Worm (Caenorhabditis elegans) whole organism, mixed stage, embryonic: ENCODE results near the gene Y57G11C.20.

Experiments
- bed-3 ChIP-seq: fragments of 200-800 bp; sonication (Bioruptor generic); optimal IDR thresholded peaks from 3 replicates; lab custom pipeline; 2018; ENCODE audit warnings: mild to moderate bottlenecking, missing genetic modification characterization, moderate library complexity, missing compliant biosample characterization
- blmp-1 ChIP-seq: fragments of 150-350 bp; optimal IDR thresholded peaks from 2 replicates; lab custom pipeline; 2014; ENCODE audit warnings: missing biosample characterization, missing genetic modification characterization
- ceh-39 ChIP-seq: fragments of 150-350 bp; optimal IDR thresholded peaks from 2 replicates; lab custom pipeline; 2014; ENCODE audit warnings: missing biosample characterization, missing genetic modification characterization
- ceh-43 ChIP-seq: fragments of 200-800 bp; sonication (Bioruptor generic); optimal IDR thresholded peaks from 2 replicates; lab custom pipeline; 2018; ENCODE audit warnings: mild to moderate bottlenecking, missing genetic modification characterization, moderate library complexity, missing compliant biosample characterization
- ceh-83 ChIP-seq: fragments of 200-800 bp; sonication (Bioruptor generic); optimal IDR thresholded peaks from 2 replicates; lab custom pipeline; 2018; ENCODE audit warnings: mild to moderate bottlenecking, missing genetic modification characterization, missing compliant biosample characterization
- ces-1 ChIP-seq: fragments of 150-350 bp; optimal IDR thresholded peaks from 2 replicates; lab custom pipeline; 2014; ENCODE audit warnings: missing biosample characterization, missing genetic modification reagents, missing genetic modification characterization
- cnd-1 ChIP-seq: fragments of 200-800 bp; sonication (Bioruptor generic); optimal IDR thresholded peaks from 2 replicates; lab custom pipeline; 2018; ENCODE audit warnings: mild to moderate bottlenecking, missing genetic modification characterization, missing compliant biosample characterization
- drap-1 ChIP-seq: fragments of 200-800 bp; sonication (Bioruptor generic); optimal IDR thresholded peaks from 3 replicates; lab custom pipeline; 2018; ENCODE audit warnings: mild to moderate bottlenecking, missing genetic modification characterization, missing compliant biosample characterization
- elt-3 ChIP-seq: fragments of 150-350 bp; optimal IDR thresholded peaks from 2 replicates; lab custom pipeline; 2014; ENCODE audit warnings: missing biosample characterization, missing genetic modification characterization
- flh-1 ChIP-seq: fragments of 200-800 bp; sonication (Bioruptor generic); optimal IDR thresholded peaks from 2 replicates; lab custom pipeline; 2018; ENCODE audit warnings: mild to moderate bottlenecking, missing genetic modification characterization, moderate library complexity, missing compliant biosample characterization
- ham-2 ChIP-seq: fragments of 200-800 bp; sonication (Bioruptor generic); optimal IDR thresholded peaks from 2 replicates; lab custom pipeline; 2018; ENCODE audit warnings: mild to moderate bottlenecking, missing genetic modification characterization, missing compliant biosample characterization
- hlh-1 ChIP-seq: fragments of 150-350 bp; optimal IDR thresholded peaks from 2 replicates; lab custom pipeline; 2014; ENCODE audit warnings: missing biosample characterization, missing genetic modification reagents, missing genetic modification characterization
- lin-32 ChIP-seq: fragments of 200-800 bp; sonication (Bioruptor generic); optimal IDR thresholded peaks from 2 replicates; lab custom pipeline; 2018; ENCODE audit warnings: mild to moderate bottlenecking, missing genetic modification characterization, missing compliant biosample characterization
- lsy-2 ChIP-seq: fragments of 150-350 bp; optimal IDR thresholded peaks from 2 replicates; lab custom pipeline; 2014; ENCODE audit warnings: missing biosample characterization, missing genetic modification characterization
- mab-5 ChIP-seq: fragments of 150-350 bp; optimal IDR thresholded peaks from 2 replicates; lab custom pipeline; 2014; ENCODE audit warnings: missing biosample characterization, missing genetic modification characterization
- mep-1 ChIP-seq: fragments of 150-350 bp; optimal IDR thresholded peaks from 2 replicates; lab custom pipeline; 2017; ENCODE audit warnings: missing biosample characterization, missing genetic modification reagents, missing genetic modification characterization, inconsistent platforms
- mls-2 ChIP-seq: sonication (generic microtip); optimal IDR thresholded peaks from 2 replicates; lab custom pipeline; 2016; ENCODE audit warnings: mild to moderate bottlenecking, missing genetic modification characterization, moderate library complexity, missing compliant biosample characterization
- nhr-12 ChIP-seq: fragments of 150-350 bp; optimal IDR thresholded peaks from 2 replicates; lab custom pipeline; 2014; ENCODE audit warnings: missing biosample characterization, missing genetic modification characterization
- nhr-2 ChIP-seq: fragments of 150-350 bp; optimal IDR thresholded peaks from 2 replicates; lab custom pipeline; 2014; ENCODE audit warnings: missing biosample characterization, missing genetic modification characterization
- nhr-237 ChIP-seq: fragments of 150-350 bp; optimal IDR thresholded peaks from 2 replicates; lab custom pipeline; 2014; ENCODE audit warnings: missing biosample characterization, missing genetic modification characterization
- nhr-28 ChIP-seq: fragments of 150-350 bp; optimal IDR thresholded peaks from 2 replicates; lab custom pipeline; 2014; ENCODE audit warnings: missing biosample characterization, missing genetic modification characterization
- nhr-76 ChIP-seq: sonication (generic microtip); optimal IDR thresholded peaks from 2 replicates; lab custom pipeline; 2017; ENCODE audit warnings: missing biosample characterization, missing genetic modification characterization
- sem-2 ChIP-seq: fragments of 200-800 bp; sonication (Bioruptor generic); optimal IDR thresholded peaks from 2 replicates; lab custom pipeline; 2018; ENCODE audit warnings: mild to moderate bottlenecking, missing genetic modification characterization, missing compliant biosample characterization
- snpc-4 ChIP-seq: fragments of 150-350 bp; optimal IDR thresholded peaks from 2 replicates; lab custom pipeline; 2014; ENCODE audit warnings: missing biosample characterization, missing genetic modification characterization
- sptf-1 ChIP-seq: sonication (generic microtip); optimal IDR thresholded peaks from 2 replicates; lab custom pipeline; 2017; ENCODE audit warnings: mild to moderate bottlenecking, missing genetic modification characterization, moderate library complexity, missing compliant biosample characterization
- tbx-8 ChIP-seq: fragments of 200-800 bp; sonication (Bioruptor generic); optimal IDR thresholded peaks from 2 replicates; lab custom pipeline; 2018; ENCODE audit warnings: mild to moderate bottlenecking, missing genetic modification characterization, moderate library complexity, missing compliant biosample characterization
- unc-120 ChIP-seq: sonication (generic microtip); optimal IDR thresholded peaks from 2 replicates; lab custom pipeline; 2017; ENCODE audit warnings: missing genetic modification characterization, missing compliant biosample characterization; ENCODE audit not compliant: poor library complexity, severe bottlenecking
- unc-39 ChIP-seq: fragments of 150-350 bp; optimal IDR thresholded peaks from 2 replicates; lab custom pipeline; 2014; ENCODE audit warnings: missing biosample characterization, missing genetic modification characterization
- unc-62 ChIP-seq: fragments of 150-350 bp; optimal IDR thresholded peaks from 2 replicates; lab custom pipeline; 2014; ENCODE audit warnings: missing biosample characterization, missing genetic modification reagents, missing genetic modification characterization
- zip-8 ChIP-seq: fragments of 150-350 bp; optimal IDR thresholded peaks from 2 replicates; lab custom pipeline; 2014; ENCODE audit warnings: missing biosample characterization, missing genetic modification characterization
- ztf-11 ChIP-seq: fragments of 150-350 bp; optimal IDR thresholded peaks from 2 replicates; lab custom pipeline; 2014; ENCODE audit warnings: missing biosample characterization, missing genetic modification characterization

Y57G11C.20 gene

DNA sequence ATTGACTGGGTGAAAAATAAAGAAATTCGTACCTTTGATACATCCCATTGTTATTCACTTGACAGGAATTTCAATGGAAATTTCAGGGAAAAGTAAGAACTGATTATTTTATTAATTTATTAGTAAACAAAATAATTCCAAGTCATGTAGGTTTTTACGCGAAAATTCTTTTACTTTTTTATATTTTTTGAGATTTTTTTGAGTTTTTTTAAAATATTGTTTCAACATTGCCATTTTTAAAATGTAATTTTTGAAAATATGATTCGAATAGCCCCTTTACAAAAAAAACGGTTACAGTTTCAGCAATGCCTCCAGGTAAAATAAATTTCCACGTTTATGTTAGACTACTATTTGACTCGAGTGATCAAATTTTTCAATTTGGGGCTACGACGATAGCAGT lies 18.5 kb downstream of the Y57G11C.20 start, which contains the start of gene Y57G11C.23:
Gene Y57G11C.23, minus strand, starts transcription at position 101 of the 400 bp plus-strand sequence.
- TF ChIP-seq tbx-8 (no peak), mab-5 (no peak), bed-3 (GFP tag; lab: Kevin White, UChicago) (no peak), blmp-1 (no peak), nhr-237 (tag; lab: Kevin White, UChicago) (no peak), ham-2 (no peak), snpc-4 (tag; lab: Kevin White, UChicago) (no peak), ceh-43 (GFP tag; lab: Kevin White, UChicago) (no peak), nhr-28 (tag; lab: Kevin White, UChicago) (no peak), unc-39 (tag; lab: Kevin White, UChicago) (no peak), sptf-1 (tag; lab: Kevin White, UChicago) (no peak), nhr-76 (tag; lab: Kevin White, UChicago) (no peak), elt-3 (no peak), drap-1 (GFP tag; lab: Kevin White, UChicago) (no peak)

- TF ChIP-seq sptf-1 (tag; lab: Kevin White, UChicago) (no peak), elt-3 (no peak), tbx-8 (no peak), nhr-2 (tag; lab: Kevin White, UChicago) (no peak), blmp-1 (no peak), ces-1 (GFP tag; lab: Kevin White, UChicago) (no peak), lsy-2 (tag; lab: Kevin White, UChicago) (no peak), nhr-28 (tag; lab: Kevin White, UChicago) (no peak), unc-39 (tag; lab: Kevin White, UChicago) (no peak), ceh-43 (GFP tag; lab: Kevin White, UChicago) (no peak), cnd-1 (tag; lab: Kevin White, UChicago) (no peak), mls-2 (tag; lab: Kevin White, UChicago) (no peak), ham-2 (no peak), hlh-1 (tag; lab: Kevin White, UChicago) (no peak), bed-3 (GFP tag; lab: Kevin White, UChicago) (no peak), snpc-4 (tag; lab: Kevin White, UChicago) (no peak), nhr-12 (tag; lab: Kevin White, UChicago) (no peak), sem-2 (no peak), mep-1 (tag; lab: Kevin White, UChicago) (no peak)
Measured at ce11 chrIV:14862147-14862546, 19.0 kb downstream of the Y57G11C.20 start, which contains the start of gene Y57G11C.38. Y57G11C.38 (plus strand) TSS chrIV:14862447.

DNA sequence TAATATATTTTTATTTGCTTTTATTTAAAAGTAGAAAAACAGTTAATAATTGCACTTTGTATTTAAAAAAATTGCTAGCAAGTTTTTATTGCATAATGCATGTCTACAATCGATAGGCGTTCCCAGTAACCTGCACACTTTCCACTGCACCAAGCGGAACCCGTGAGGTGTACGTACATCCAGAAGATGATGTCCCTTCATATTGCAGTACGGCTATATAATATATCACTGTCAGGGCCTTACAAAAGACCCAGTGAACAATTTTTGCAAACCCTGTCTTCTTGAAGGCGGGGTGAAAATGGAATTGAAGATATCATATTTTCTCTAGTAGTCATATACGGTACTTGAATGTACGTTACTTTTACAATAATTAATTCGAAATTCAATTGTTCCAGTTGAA lies 20.6 kb downstream of the Y57G11C.20 start:
- no peak for TF ChIP-seq ces-1 (GFP tag; lab: Kevin White, UChicago)
- TF ChIP-seq nhr-28 (tag; lab: Kevin White, UChicago), result no peak
- no peak for TF ChIP-seq nhr-237 (tag; lab: Kevin White, UChicago)
- TF ChIP-seq flh-1 (GFP tag; lab: Kevin White, UChicago), result no peak
- TF ChIP-seq ceh-83 (GFP tag; lab: Kevin White, UChicago), result no peak
- no peak for TF ChIP-seq unc-120
- TF ChIP-seq bed-3 (GFP tag; lab: Kevin White, UChicago), result no peak
- no peak for TF ChIP-seq nhr-12 (tag; lab: Kevin White, UChicago)
- no peak for TF ChIP-seq lin-32
- TF ChIP-seq ceh-39 (tag; lab: Kevin White, UChicago), result no peak

ce11 chrIV:14864529-14864928 lies 21.4 kb downstream of the Y57G11C.20 start:
- TF ChIP-seq lin-32, result no peak
- TF ChIP-seq blmp-1, result no peak
- no peak for TF ChIP-seq nhr-237 (tag; lab: Kevin White, UChicago)
- TF ChIP-seq unc-62 (GFP tag; lab: Kevin White, UChicago), result no peak
- TF ChIP-seq nhr-28 (tag; lab: Kevin White, UChicago), result no peak
- no peak for TF ChIP-seq ztf-11
- TF ChIP-seq ceh-83 (GFP tag; lab: Kevin White, UChicago), result no peak

- peak; percentile 39 for TF ChIP-seq zip-8 (tag; lab: Kevin White, UChicago)
- TF ChIP-seq unc-120, result no peak
Measured at ce11 chrIV:14868560-14868959, 25.4 kb downstream of the Y57G11C.20 start.
